Worm (Caenorhabditis elegans) whole organism, L4 larva: Measurements from ENCODE around the gene T07F10.5.

Experiments
- F44E2.7 ChIP-seq: fragments of 200-800 bp; sonication (Bioruptor generic); IDR thresholded peaks from 2 replicates; pipeline ENCODE4 v2.1.2; 2022; ENCODE audit warnings: missing genetic modification characterization, missing compliant biosample characterization
- Y75B8A.6 ChIP-seq: fragments of 200-800 bp; sonication (Bioruptor generic); IDR thresholded peaks from 2 replicates; pipeline ENCODE4 v1.3.6; 2022; ENCODE audit warnings: missing genetic modification reagents, missing genetic modification characterization, missing compliant biosample characterization
- ZK337.2 ChIP-seq: fragments of 200-800 bp; sonication (Bioruptor generic); IDR thresholded peaks from 2 replicates; pipeline ENCODE4 v1.3.6; 2022; ENCODE audit warnings: missing genetic modification reagents, missing genetic modification characterization, missing compliant biosample characterization
- aha-1 ChIP-seq: fragments of 150-350 bp; peaks from one replicate; lab custom pipeline; 2014; ENCODE audit warnings: missing biosample characterization, missing genetic modification characterization
- ceh-82 ChIP-seq: sonication (generic microtip); optimal IDR thresholded peaks from 2 replicates; lab custom pipeline; 2017; ENCODE audit warnings: missing biosample characterization, missing genetic modification characterization
- cey-2 ChIP-seq: sonication (generic microtip); optimal IDR thresholded peaks from 3 replicates; lab custom pipeline; 2017; ENCODE audit warnings: missing genetic modification characterization, mild to moderate bottlenecking, missing compliant biosample characterization, antibody characterized with exemption, borderline replicate concordance; ENCODE audit not compliant: insufficient read depth
- daf-16 ChIP-seq, 3 experiments: sonication (generic microtip); optimal IDR thresholded peaks; 2 replicates each; lab custom pipeline; 2016 to 2017; ENCODE audit warnings: missing genetic modification characterization in 3 of 3, missing genetic modification reagents in 3 of 3, mild to moderate bottlenecking in 2 of 3, missing compliant biosample characterization in 2 of 3, missing biosample characterization in 1 of 3, moderate library complexity in 1 of 3
- dmd-6 ChIP-seq: fragments of 200-800 bp; sonication (Bioruptor generic); IDR thresholded peaks from 2 replicates; pipeline ENCODE4 v1.3.6; 2022; ENCODE audit warnings: missing genetic modification reagents, missing genetic modification characterization, missing compliant biosample characterization
- dmd-9 ChIP-seq: fragments of 200-800 bp; sonication (Bioruptor generic); IDR thresholded peaks from 2 replicates; pipeline ENCODE4 v1.3.6; 2022; ENCODE audit warnings: missing genetic modification reagents, missing genetic modification characterization, missing compliant biosample characterization
- dve-1 ChIP-seq: sonication (generic microtip); optimal IDR thresholded peaks from 2 replicates; lab custom pipeline; 2017; ENCODE audit warnings: antibody characterized with exemption, mild to moderate bottlenecking, missing genetic modification characterization, missing compliant biosample characterization; ENCODE audit not compliant: insufficient read depth
- hlh-11 ChIP-seq: fragments of 200-800 bp; sonication (Bioruptor generic); optimal IDR thresholded peaks from 2 replicates; lab custom pipeline; 2018; ENCODE audit warnings: mild to moderate bottlenecking, missing genetic modification characterization, missing compliant biosample characterization
- hlh-30 ChIP-seq: sonication (generic microtip); optimal IDR thresholded peaks from 2 replicates; lab custom pipeline; 2017; ENCODE audit warnings: antibody characterized with exemption, mild to moderate bottlenecking, missing genetic modification characterization, missing compliant biosample characterization; ENCODE audit not compliant: insufficient read depth
- lim-7 ChIP-seq: fragments of 200-800 bp; sonication (Bioruptor generic); IDR thresholded peaks from 2 replicates; pipeline ENCODE4 v1.3.6; 2022; ENCODE audit warnings: missing genetic modification characterization, missing compliant biosample characterization
- lin-1 ChIP-seq: fragments of 200-800 bp; sonication (Bioruptor generic); IDR thresholded peaks from 2 replicates; pipeline ENCODE4 v1.3.6; 2022; ENCODE audit warnings: missing genetic modification reagents, missing genetic modification characterization, missing compliant biosample characterization
- lin-38 ChIP-seq: fragments of 200-800 bp; sonication (Bioruptor generic); IDR thresholded peaks from 2 replicates; pipeline ENCODE4 v1.3.6; 2022; ENCODE audit warnings: missing genetic modification reagents, missing genetic modification characterization, missing compliant biosample characterization
- madf-9 ChIP-seq: fragments of 200-800 bp; sonication (Bioruptor generic); conservative IDR thresholded peaks from 2 replicates; pipeline ENCODE4 v1.3.6; 2022; ENCODE audit warnings: missing genetic modification reagents, missing genetic modification characterization, missing compliant biosample characterization
- mdl-1 ChIP-seq, 2 experiments: fragments of 150-350 bp in 1 of 2; sonication (generic microtip) in 1 of 2; optimal IDR thresholded peaks; 2 replicates each; lab custom pipeline; 2014 to 2017; ENCODE audit warnings: missing biosample characterization in 2 of 2, missing genetic modification characterization in 2 of 2
- mes-2 ChIP-seq: sonication (generic microtip); optimal IDR thresholded peaks from 2 replicates; lab custom pipeline; 2016; ENCODE audit warnings: missing genotype, mild to moderate bottlenecking, missing genetic modification characterization, missing compliant biosample characterization; ENCODE audit not compliant: poor library complexity, severe bottlenecking
- mxl-2 ChIP-seq: fragments of 200-800 bp; sonication (Bioruptor generic); conservative IDR thresholded peaks from 2 replicates; pipeline ENCODE4 v1.3.6; 2022; ENCODE audit warnings: missing genetic modification reagents, missing genetic modification characterization, missing compliant biosample characterization
- mxl-3 ChIP-seq: fragments of 200-800 bp; sonication (Bioruptor generic); optimal IDR thresholded peaks from 2 replicates; lab custom pipeline; 2018; ENCODE audit warnings: mild to moderate bottlenecking, missing genetic modification characterization, missing compliant biosample characterization
- nhr-111 ChIP-seq: fragments of 200-800 bp; sonication (Bioruptor generic); optimal IDR thresholded peaks from 2 replicates; lab custom pipeline; 2018; ENCODE audit warnings: mild to moderate bottlenecking, missing genetic modification characterization, missing compliant biosample characterization
- nhr-25 ChIP-seq: sonication (generic microtip); optimal IDR thresholded peaks from 2 replicates; lab custom pipeline; 2017; ENCODE audit warnings: missing genetic modification characterization, mild to moderate bottlenecking, missing compliant biosample characterization, antibody characterized with exemption, moderate library complexity, borderline replicate concordance; ENCODE audit not compliant: insufficient read depth
- nhr-28 ChIP-seq: fragments of 150-350 bp; optimal IDR thresholded peaks from 2 replicates; lab custom pipeline; 2014; ENCODE audit warnings: missing biosample characterization, missing genetic modification characterization
- nhr-6 ChIP-seq: fragments of 150-350 bp; optimal IDR thresholded peaks from 2 replicates; lab custom pipeline; 2014; ENCODE audit warnings: missing biosample characterization, missing genetic modification characterization
- pqm-1 ChIP-seq: sonication (generic microtip); optimal IDR thresholded peaks from 2 replicates; lab custom pipeline; 2017; ENCODE audit warnings: missing biosample characterization, missing genetic modification characterization
- saeg-2 ChIP-seq: fragments of 200-800 bp; sonication (Bioruptor generic); IDR thresholded peaks from 2 replicates; pipeline ENCODE4 v1.3.6; 2022; ENCODE audit warnings: missing genetic modification reagents, missing genetic modification characterization, missing compliant biosample characterization
- sdz-12 ChIP-seq: fragments of 200-800 bp; sonication (Bioruptor generic); optimal IDR thresholded peaks from 2 replicates; lab custom pipeline; 2018; ENCODE audit warnings: mild to moderate bottlenecking, missing genetic modification characterization, missing compliant biosample characterization
- tag-97 ChIP-seq: fragments of 200-800 bp; sonication (Bioruptor generic); IDR thresholded peaks from 2 replicates; pipeline ENCODE4 v1.3.6; 2022; ENCODE audit warnings: missing genetic modification characterization, missing compliant biosample characterization
- tra-1 ChIP-seq: fragments of 200-800 bp; sonication (Bioruptor generic); IDR thresholded peaks from 2 replicates; pipeline ENCODE4 v1.3.6; 2022; ENCODE audit warnings: missing genetic modification reagents, missing genetic modification characterization, missing compliant biosample characterization
- unc-62 ChIP-seq, 3 experiments: fragments of 150-350 bp in 1 of 3; sonication (generic microtip); optimal IDR thresholded peaks in 2 of 3; peaks in 1 of 3; 1 replicate in 1 of 3; 2 replicates in 2 of 3; lab custom pipeline; 2014 to 2017; ENCODE audit warnings: missing biosample characterization in 3 of 3, missing genetic modification characterization in 3 of 3, missing genetic modification reagents in 3 of 3, missing genotype in 1 of 3
- vab-7 ChIP-seq: fragments of 200-800 bp; sonication (Bioruptor generic); IDR thresholded peaks from 2 replicates; pipeline ENCODE4 v1.3.6; 2022; ENCODE audit warnings: missing genetic modification reagents, missing genetic modification characterization, missing compliant biosample characterization
- zip-2 ChIP-seq: fragments of 150-350 bp; optimal IDR thresholded peaks from 2 replicates; lab custom pipeline; 2014; ENCODE audit warnings: missing biosample characterization, missing genetic modification characterization

T07F10.5 gene

DNA sequence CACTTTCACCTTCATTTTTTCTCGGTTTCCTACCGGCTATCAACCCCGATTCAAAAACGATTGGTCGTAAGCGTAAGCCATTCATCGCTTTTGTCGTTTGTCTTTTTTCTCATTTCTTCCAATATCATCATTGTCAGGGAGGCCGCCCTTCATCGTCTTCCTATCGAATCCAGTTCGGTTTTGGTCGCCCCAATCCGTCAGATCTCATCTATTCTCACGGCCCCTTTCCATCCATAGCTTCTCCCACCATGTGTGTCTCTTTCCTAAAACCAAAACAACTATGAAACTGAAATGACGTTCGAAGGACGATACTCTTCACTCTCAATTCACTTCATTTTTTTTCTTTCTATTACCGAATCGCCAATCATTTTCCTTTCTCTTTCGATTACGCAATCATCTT lies 10.1 kb downstream of the T07F10.5 start:
- TF ChIP-seq Y75B8A.6 (GFP tag; lab: Robert Waterston, UW) (no peak), saeg-2 (no peak), nhr-28 (tag; lab: Kevin White, UChicago) (peak; percentile 33), unc-62 (GFP tag; optimal IDR thresholded peaks at IDR 0.05 in 1 of 2; lab: Kevin White, UChicago) (peak in 1 of 2 experiments; percentile 93), unc-62 (tag; optimal IDR thresholded peaks at IDR 0.05; lab: Kevin White, UChicago) (no peak), dmd-9 (GFP tag; lab: Robert Waterston, UW) (no peak)

DNA sequence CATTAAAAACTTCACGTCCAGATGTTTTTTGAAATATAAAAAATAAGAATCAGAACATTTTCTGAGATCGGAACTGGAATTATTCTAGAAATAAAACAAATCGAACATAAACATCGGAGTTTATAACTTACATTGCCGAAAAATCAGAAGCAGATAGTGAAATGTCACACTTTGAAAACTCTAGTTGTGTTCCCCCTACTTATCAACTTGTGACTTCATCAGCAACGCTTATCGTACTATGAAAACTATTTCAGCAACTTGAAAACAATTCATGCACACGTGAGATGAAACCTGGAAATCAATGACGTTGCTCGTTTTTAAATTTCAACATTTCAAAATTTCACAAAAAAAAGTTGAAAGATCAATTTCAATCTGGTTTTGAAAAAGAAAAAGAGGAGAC lies 11.0 kb downstream of the T07F10.5 start:
- TF ChIP-seq mdl-1 (tag; optimal IDR thresholded peaks at IDR 0.05; lab: Kevin White, UChicago) = peak in 1 of 2 experiments; percentile 20
- peak; percentile 60 for TF ChIP-seq hlh-30 (tag; lab: Kevin White, UChicago)
- peak; percentile 38 for TF ChIP-seq pqm-1 (tag; lab: Kevin White, UChicago)
- TF ChIP-seq daf-16 (GFP tag; optimal IDR thresholded peaks at IDR 0.05; lab: Kevin White, UChicago) = no peak
- peak; percentile 84 for TF ChIP-seq daf-16 (tag; optimal IDR thresholded peaks at IDR 0.05; lab: Kevin White, UChicago)
- TF ChIP-seq nhr-28 (tag; lab: Kevin White, UChicago) = peak; percentile 69
- peak; percentile 59 for TF ChIP-seq hlh-11 (tag; lab: Kevin White, UChicago)
- peak; percentile 52 for TF ChIP-seq dmd-6 (GFP tag; lab: Robert Waterston, UW)
- TF ChIP-seq zip-2 (tag; lab: Kevin White, UChicago) = no peak
- peak; percentile 35 for TF ChIP-seq aha-1
- no peak for TF ChIP-seq nhr-25
- TF ChIP-seq lin-1 = 0 out of 2 replicates have a peak, but pooled peaks have one; percentile 29
- no peak for TF ChIP-seq lin-38 (GFP tag; lab: Robert Waterston, UW)
- TF ChIP-seq dve-1 = peak; percentile 46

DNA sequence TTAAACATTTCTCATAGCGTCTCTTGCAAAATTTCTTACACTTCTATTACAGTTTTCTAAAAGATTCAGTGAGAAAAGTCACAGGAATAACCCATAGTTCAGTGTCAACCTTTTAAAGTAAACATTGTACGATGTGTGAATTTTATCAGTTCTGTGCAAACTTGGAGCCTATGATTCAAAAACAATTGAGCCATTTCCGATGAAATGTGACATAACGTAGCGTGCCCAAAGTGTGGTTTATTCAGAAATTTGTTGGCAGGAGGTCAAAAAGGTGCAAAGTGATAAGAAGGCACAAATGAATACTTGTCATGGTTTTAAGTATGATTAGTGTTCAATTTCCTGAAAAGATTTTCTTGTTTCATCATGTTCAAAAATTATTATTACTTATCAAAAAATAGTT lies 11.9 kb downstream of the T07F10.5 start:
- TF ChIP-seq F44E2.7 (GFP tag; lab: Robert Waterston, UW) (no peak), madf-9 (GFP tag; lab: Robert Waterston, UW) (no peak), nhr-6 (tag; lab: Kevin White, UChicago) (peak; percentile 7), dmd-6 (GFP tag; lab: Robert Waterston, UW) (peak; percentile 48; the same call in 1 of the 2 replicates), tag-97 (no peak), lim-7 (GFP tag; lab: Robert Waterston, UW) (no peak), vab-7 (GFP tag; lab: Robert Waterston, UW) (no peak), tra-1 (no peak), pqm-1 (tag; lab: Kevin White, UChicago) (peak; percentile 52), mes-2 (tag; lab: Kevin White, UChicago) (no peak), ZK337.2 (GFP tag; lab: Robert Waterston, UW) (no peak), mdl-1 (tag; optimal IDR thresholded peaks at IDR 0.05; lab: Kevin White, UChicago) (no peak), sdz-12 (GFP tag; lab: Kevin White, UChicago) (no peak), cey-2 (no peak), mxl-2 (GFP tag; lab: Robert Waterston, UW) (no peak)
- TF ChIP-seq, all 104 proteins: peak for 3

DNA sequence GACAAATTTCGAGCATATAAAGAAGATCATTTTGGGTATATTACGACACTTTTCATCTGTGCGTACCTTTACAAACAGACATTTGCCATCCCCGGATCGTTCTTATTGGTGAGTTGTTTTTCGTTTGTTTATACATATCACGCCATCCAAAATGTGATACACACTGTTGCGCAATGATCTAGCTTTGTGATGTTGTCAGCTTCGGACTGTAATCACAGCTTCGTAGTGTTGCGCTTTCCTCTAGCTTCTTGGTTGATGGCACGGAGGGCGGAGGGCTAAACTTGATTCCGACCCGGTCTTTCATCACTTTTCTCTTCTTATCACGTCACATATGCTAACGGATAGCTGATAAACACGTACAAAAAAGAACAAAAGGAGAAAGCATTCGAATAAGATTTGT lies 13.6 kb downstream of the T07F10.5 start:
- TF ChIP-seq nhr-28 (tag; lab: Kevin White, UChicago) (peak; percentile 39), hlh-11 (tag; lab: Kevin White, UChicago) (peak; percentile 32), ceh-82 (no peak), nhr-111 (no peak), mxl-3 (GFP tag; lab: Kevin White, UChicago) (peak; percentile 51)
